Worm (Caenorhabditis elegans) whole organism, L3 larva: Measurements from ENCODE around the gene F40F8.5.
"Not testable (repeated sequence)": the region's sequence is repeated elsewhere in the genome, so short reads cannot be mapped to it uniquely, and the experiment has no call there.

Experiments used
- ZK546.5 ChIP-seq: sonication (generic microtip); optimal IDR thresholded peaks from 2 replicates; lab custom pipeline; 2017; ENCODE audit warnings: missing biosample characterization, missing genetic modification characterization
- aly-2 ChIP-seq: fragments of 150-350 bp; optimal IDR thresholded peaks from 2 replicates; lab custom pipeline; 2014; ENCODE audit warnings: missing biosample characterization, missing genetic modification characterization
- ama-1 ChIP-seq: fragments of 150-350 bp; optimal IDR thresholded peaks from 2 replicates; lab custom pipeline; 2018
- ceh-16 ChIP-seq: sonication (generic microtip); optimal IDR thresholded peaks from 2 replicates; lab custom pipeline; 2017; ENCODE audit warnings: missing biosample characterization, missing genetic modification characterization
- ceh-28 ChIP-seq: fragments of 150-350 bp; optimal IDR thresholded peaks from 2 replicates; lab custom pipeline; 2014; ENCODE audit warnings: missing biosample characterization, missing genetic modification reagents, missing genetic modification characterization
- daf-12 ChIP-seq: fragments of 150-350 bp; optimal IDR thresholded peaks from 2 replicates; lab custom pipeline; 2014; ENCODE audit warnings: missing biosample characterization, missing genetic modification reagents, missing genetic modification characterization
- egl-27 ChIP-seq: sonication (generic microtip); optimal IDR thresholded peaks from 4 replicates; lab custom pipeline; 2017; ENCODE audit warnings: missing biosample characterization, missing genetic modification reagents, missing genetic modification characterization
- egl-5 ChIP-seq: fragments of 150-350 bp; optimal IDR thresholded peaks from 2 replicates; lab custom pipeline; 2017; ENCODE audit warnings: missing biosample characterization, missing genetic modification reagents, missing genetic modification characterization, inconsistent platforms
- elt-1 ChIP-seq: fragments of 150-350 bp; optimal IDR thresholded peaks from 2 replicates; lab custom pipeline; 2014; ENCODE audit warnings: missing biosample characterization, missing genetic modification characterization
- elt-2 ChIP-seq: sonication (generic microtip); optimal IDR thresholded peaks from 2 replicates; lab custom pipeline; 2016; ENCODE audit warnings: missing genetic modification reagents, mild to moderate bottlenecking, missing genetic modification characterization, missing compliant biosample characterization
- eor-1 ChIP-seq, 2 experiments: fragments of 150-350 bp; optimal IDR thresholded peaks; 2 replicates each; lab custom pipeline; 2014 to 2018; ENCODE audit warnings: missing biosample characterization in 2 of 2, missing genetic modification characterization in 2 of 2
- fkh-10 ChIP-seq: sonication (generic microtip); optimal IDR thresholded peaks from 2 replicates; lab custom pipeline; 2017; ENCODE audit warnings: missing biosample characterization, missing genetic modification reagents, missing genetic modification characterization
- fkh-2 ChIP-seq: fragments of 150-350 bp; optimal IDR thresholded peaks from 2 replicates; lab custom pipeline; 2014; ENCODE audit warnings: missing biosample characterization, missing genetic modification reagents, missing genetic modification characterization
- fos-1 ChIP-seq: fragments of 150-350 bp; optimal IDR thresholded peaks from 2 replicates; lab custom pipeline; 2014; ENCODE audit warnings: missing biosample characterization, missing genetic modification characterization
- hmg-11 ChIP-seq: sonication (generic microtip); optimal IDR thresholded peaks from 2 replicates; lab custom pipeline; 2016; ENCODE audit warnings: missing genetic modification characterization, missing compliant biosample characterization
- lin-15B ChIP-seq: fragments of 150-350 bp; optimal IDR thresholded peaks from 2 replicates; lab custom pipeline; 2014; ENCODE audit warnings: missing biosample characterization, missing genetic modification characterization
- lin-39 ChIP-seq: fragments of 150-350 bp; optimal IDR thresholded peaks from 2 replicates; lab custom pipeline; 2018; ENCODE audit warnings: missing biosample characterization, missing genetic modification reagents, missing genetic modification characterization
- lsy-12 ChIP-seq: sonication (generic microtip); optimal IDR thresholded peaks from 2 replicates; lab custom pipeline; 2016; ENCODE audit warnings: mild to moderate bottlenecking, missing genetic modification characterization, missing compliant biosample characterization
- mdl-1 ChIP-seq: fragments of 150-350 bp; optimal IDR thresholded peaks from 2 replicates; lab custom pipeline; 2014; ENCODE audit warnings: missing biosample characterization, missing genetic modification characterization
- nhr-11 ChIP-seq: fragments of 150-350 bp; optimal IDR thresholded peaks from 2 replicates; lab custom pipeline; 2014; ENCODE audit warnings: missing biosample characterization, missing genetic modification characterization
- nhr-23 ChIP-seq: fragments of 150-350 bp; optimal IDR thresholded peaks from 2 replicates; lab custom pipeline; 2014; ENCODE audit warnings: missing biosample characterization, missing genetic modification reagents, missing genetic modification characterization
- nhr-237 ChIP-seq: fragments of 150-350 bp; optimal IDR thresholded peaks from 2 replicates; lab custom pipeline; 2014; ENCODE audit warnings: missing biosample characterization, missing genetic modification characterization
- nhr-25 ChIP-seq: sonication (generic microtip); optimal IDR thresholded peaks from 2 replicates; lab custom pipeline; 2017; ENCODE audit warnings: missing biosample characterization, missing genetic modification characterization
- nhr-43 ChIP-seq: sonication (generic microtip); optimal IDR thresholded peaks from 2 replicates; lab custom pipeline; 2016; ENCODE audit warnings: mild to moderate bottlenecking, missing genetic modification characterization, missing compliant biosample characterization; ENCODE audit not compliant: poor library complexity, severe bottlenecking
- nhr-67 ChIP-seq: fragments of 150-350 bp; optimal IDR thresholded peaks from 2 replicates; lab custom pipeline; 2014; ENCODE audit warnings: missing biosample characterization, missing genetic modification characterization
- nhr-76 ChIP-seq: fragments of 150-350 bp; sonication (generic microtip); optimal IDR thresholded peaks from 5 replicates; lab custom pipeline; 2014; ENCODE audit warnings: missing biosample characterization, missing genetic modification characterization
- nhr-77 ChIP-seq: fragments of 150-350 bp; optimal IDR thresholded peaks from 2 replicates; lab custom pipeline; 2014; ENCODE audit warnings: missing biosample characterization, missing genetic modification characterization
- pha-4 ChIP-seq: fragments of 150-350 bp; optimal IDR thresholded peaks from 2 replicates; lab custom pipeline; 2014; ENCODE audit warnings: missing biosample characterization, missing genetic modification reagents, missing genetic modification characterization
- sea-2 ChIP-seq: fragments of 150-350 bp; sonication (generic microtip); optimal IDR thresholded peaks from 4 replicates; lab custom pipeline; 2014; ENCODE audit warnings: missing biosample characterization, missing genetic modification reagents, missing genetic modification characterization
- skn-1 ChIP-seq: fragments of 150-350 bp; optimal IDR thresholded peaks from 2 replicates; lab custom pipeline; 2014; ENCODE audit warnings: missing biosample characterization, missing genetic modification characterization
- snpc-4 ChIP-seq: fragments of 150-350 bp; optimal IDR thresholded peaks from 2 replicates; lab custom pipeline; 2014; ENCODE audit warnings: missing biosample characterization, missing genetic modification characterization
- tbx-2 ChIP-seq: sonication (generic microtip); optimal IDR thresholded peaks from 2 replicates; lab custom pipeline; 2016; ENCODE audit warnings: mild to moderate bottlenecking, missing genetic modification characterization, missing compliant biosample characterization
- unc-39 ChIP-seq: sonication (generic microtip); optimal IDR thresholded peaks from 4 replicates; lab custom pipeline; 2017; ENCODE audit warnings: missing biosample characterization, missing genetic modification characterization
- unc-62 ChIP-seq: fragments of 150-350 bp; sonication (generic microtip); optimal IDR thresholded peaks from 4 replicates; lab custom pipeline; 2014; ENCODE audit warnings: missing biosample characterization, missing genetic modification reagents, missing genetic modification characterization
- zag-1 ChIP-seq: fragments of 150-350 bp; optimal IDR thresholded peaks from 2 replicates; lab custom pipeline; 2014; ENCODE audit warnings: missing biosample characterization, missing genetic modification characterization

Gene F40F8.5

DNA sequence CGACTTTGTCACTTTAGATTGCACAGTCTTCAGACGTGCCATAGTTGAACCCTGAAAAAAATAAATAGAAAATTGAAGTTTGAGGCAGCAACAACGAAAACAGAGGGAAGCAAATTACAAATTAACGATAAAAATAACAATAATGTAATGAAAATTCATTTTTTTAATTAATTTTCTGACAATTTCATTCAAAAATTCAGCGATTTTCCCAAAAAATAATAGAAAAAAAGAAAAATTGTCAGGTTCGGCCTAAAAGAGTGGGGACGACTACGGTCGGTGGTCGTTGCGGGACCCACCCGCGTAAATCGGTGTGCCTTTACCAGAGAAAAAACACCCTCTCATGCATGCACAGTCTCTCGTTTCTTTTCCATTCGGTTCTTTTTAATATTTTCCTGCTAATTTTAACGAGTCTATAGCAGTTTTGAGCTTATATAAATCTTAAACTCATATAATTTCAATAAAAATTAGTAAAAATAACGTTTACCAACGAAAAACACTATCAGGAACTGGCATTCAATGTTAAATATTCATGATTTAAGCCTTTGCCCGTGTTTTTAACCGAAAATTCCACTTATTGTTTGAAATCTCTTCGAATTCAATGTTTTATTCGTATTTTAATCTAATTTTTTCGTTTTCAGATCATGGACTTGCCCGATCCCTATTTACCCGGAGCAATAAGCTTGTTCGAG, 8.3 kb downstream of the F40F8.5 start, which contains the start of the genes rps-9 and lsm-1 (continued):
- TF ChIP-seq hmg-11 (tag; lab: Kevin White, UChicago): peak; percentile 35
- no peak for TF ChIP-seq zag-1 (tag; lab: Kevin White, UChicago)
- no peak for TF ChIP-seq skn-1
- no peak for TF ChIP-seq ama-1 (lab: Kevin White, UChicago)
- no peak for TF ChIP-seq fkh-2 (tag; lab: Kevin White, UChicago)
- no peak for TF ChIP-seq elt-1
- TF ChIP-seq ZK546.5 (tag; lab: Kevin White, UChicago): no peak
- TF ChIP-seq fos-1 (tag; lab: Kevin White, UChicago): no peak
- TF ChIP-seq unc-39 (tag; lab: Kevin White, UChicago): no peak
- no peak for TF ChIP-seq daf-12
- peak; percentile 58 for TF ChIP-seq snpc-4 (tag; lab: Kevin White, UChicago)
- no peak for TF ChIP-seq aly-2 (tag; lab: Kevin White, UChicago)
- no peak for TF ChIP-seq unc-62 (GFP tag; lab: Kevin White, UChicago)
- TF ChIP-seq pha-4 (tag; lab: Kevin White, UChicago): peak; percentile 84
- TF ChIP-seq elt-2 (tag; lab: Kevin White, UChicago): peak; percentile 16
- peak; percentile 1 for TF ChIP-seq lsy-12 (tag; lab: Kevin White, UChicago)
- TF ChIP-seq mdl-1 (tag; lab: Kevin White, UChicago): no peak
- no peak for TF ChIP-seq eor-1 (tag; optimal IDR thresholded peaks at IDR 0.05; lab: Kevin White, UChicago)

DNA sequence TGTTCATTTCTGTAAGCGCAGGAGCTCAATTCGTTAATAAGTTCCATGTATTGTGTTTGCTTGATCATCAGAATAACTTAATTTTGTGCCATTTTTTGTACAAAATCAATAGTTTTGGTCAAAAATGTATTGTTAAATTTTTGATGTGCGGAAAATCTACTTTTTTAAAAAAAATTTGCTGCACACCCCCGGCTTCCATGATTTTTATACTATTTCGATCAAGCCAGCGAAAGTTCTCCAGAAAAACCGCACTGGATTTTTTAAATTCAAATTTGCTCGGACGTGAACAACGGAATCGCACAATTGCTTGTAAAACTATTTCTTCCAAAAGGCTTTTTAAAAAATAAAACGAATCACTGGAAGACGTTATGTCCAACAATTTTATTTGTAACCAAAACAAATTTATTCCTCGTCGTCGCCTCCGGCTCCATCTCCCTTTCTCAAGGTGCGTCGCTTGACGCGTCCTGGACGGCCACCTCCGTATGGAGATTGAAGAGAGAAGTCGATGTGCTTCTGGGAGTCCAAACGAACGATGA, 9.6 kb downstream of the F40F8.5 start:
- no peak for TF ChIP-seq nhr-43
- no peak for TF ChIP-seq nhr-77 (tag; lab: Kevin White, UChicago)
- no peak for TF ChIP-seq lin-39 (tag; lab: Kevin White, UChicago)
- TF ChIP-seq ama-1 (lab: Kevin White, UChicago): no peak
- TF ChIP-seq fkh-10: no peak
- no peak for TF ChIP-seq skn-1
- no peak for TF ChIP-seq nhr-25 (tag; lab: Kevin White, UChicago)
- no peak for TF ChIP-seq nhr-11 (tag; lab: Kevin White, UChicago)
- no peak for TF ChIP-seq nhr-23 (tag; lab: Kevin White, UChicago)
- TF ChIP-seq egl-27 (tag; lab: Kevin White, UChicago): no peak
- no peak for TF ChIP-seq sea-2 (GFP tag; lab: Kevin White, UChicago)
- no peak for TF ChIP-seq egl-5
- TF ChIP-seq ceh-16 (tag; lab: Kevin White, UChicago): no peak
- TF ChIP-seq nhr-237 (tag; lab: Kevin White, UChicago): no peak
- TF ChIP-seq elt-2 (tag; lab: Kevin White, UChicago): no peak
- TF ChIP-seq zag-1 (tag; lab: Kevin White, UChicago): no peak
- TF ChIP-seq daf-12: no peak
- no peak for TF ChIP-seq fos-1 (tag; lab: Kevin White, UChicago)
- TF ChIP-seq lin-15B: no peak
- no peak for TF ChIP-seq tbx-2

DNA sequence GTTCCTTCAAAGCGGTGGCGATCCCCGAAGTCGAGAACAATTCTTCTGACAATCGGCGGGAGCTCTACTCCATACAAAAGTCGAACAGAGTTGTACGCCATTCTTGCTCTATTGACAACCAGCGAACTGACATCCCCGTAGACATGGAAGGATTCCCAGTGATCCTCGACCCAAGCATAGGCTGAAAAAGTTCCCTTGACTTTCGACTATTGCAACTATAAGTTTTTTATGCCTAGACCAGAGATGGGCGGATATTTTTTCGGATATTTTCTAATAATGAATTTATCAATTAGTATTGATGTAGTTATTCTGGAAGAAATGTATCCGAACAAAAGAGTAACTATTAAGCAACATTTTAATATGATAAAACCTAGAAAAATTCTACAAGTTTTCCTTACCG, 12.9 kb downstream of the F40F8.5 start, which contains the start of gene W10C6.2:
TSS of gene W10C6.2 (minus strand) at position 101 of the 400 bp plus-strand sequence.
- TF ChIP-seq nhr-67, pha-4, nhr-76 (tag; lab: Kevin White, UChicago): not testable (repeated sequence)
- TF ChIP-seq, all 47 proteins: peak for 0; not testable (repeated sequence) for 47

DNA sequence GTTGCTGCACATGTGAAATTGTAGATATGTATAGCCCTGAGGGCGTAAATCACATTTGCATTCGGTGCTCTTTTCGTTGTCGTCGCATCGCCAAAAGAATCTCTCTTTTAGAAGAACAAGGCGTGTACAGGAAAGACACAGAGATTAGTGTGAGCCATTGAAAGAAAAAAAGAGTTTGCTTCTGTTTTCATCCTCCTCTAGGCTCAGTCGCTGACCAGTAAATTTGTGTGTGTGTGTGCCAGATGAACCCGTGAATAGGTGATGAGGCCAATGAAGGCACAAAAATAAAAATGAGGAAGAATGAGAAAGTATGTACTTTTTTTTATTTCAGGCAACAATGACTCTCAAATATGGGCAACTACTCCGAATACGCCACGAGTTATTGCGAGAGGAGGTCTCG, 22.3 kb downstream of the F40F8.5 start, which contains the start of gene mat-2:
TSS of gene mat-2 (plus strand) at position 301 of the 400 bp plus-strand sequence.
- TF ChIP-seq ceh-28 (tag; lab: Kevin White, UChicago) (no peak), fos-1 (tag; lab: Kevin White, UChicago) (no peak), nhr-76 (tag; lab: Kevin White, UChicago) (no peak), lin-15B (no peak), nhr-237 (tag; lab: Kevin White, UChicago) (no peak), unc-62 (GFP tag; lab: Kevin White, UChicago) (no peak), zag-1 (tag; lab: Kevin White, UChicago) (no peak), nhr-77 (tag; lab: Kevin White, UChicago) (no peak)
